Worm (Caenorhabditis elegans): ENCODE measurements around the gene E02C12.10.

ce11 chrV:9414516-9414915, 36.3 kb upstream of the E02C12.10 start, which contains the start of gene F36D4.4:
- TF ChIP-seq pha-4 (tag; optimal IDR thresholded peaks at IDR 0.05), result no peak
- no peak for TF ChIP-seq ceh-2 (tag; optimal IDR thresholded peaks at IDR 0.05)
- no peak for TF ChIP-seq ets-4 (tag; optimal IDR thresholded peaks at IDR 0.05)
- no peak for TF ChIP-seq lin-11 (tag; optimal IDR thresholded peaks at IDR 0.05)
- no peak for TF ChIP-seq hlh-30 (tag; optimal IDR thresholded peaks at IDR 0.05; ENCODE audit: insufficient read depth)
